Fruit fly (Drosophila melanogaster) whole organism, wandering third instar larva: ENCODE results near the gene CG32170.

ENCODE experiments used
- Abd-B ChIP-seq: fragments of >200 bp; optimal IDR thresholded peaks from 2 replicates; lab custom pipeline; 2017; ENCODE audit warnings: missing biosample characterization, missing genetic modification characterization
- CG32264 ChIP-seq: fragments of 200-800 bp; sonication (Bioruptor generic); optimal IDR thresholded peaks from 2 replicates; lab custom pipeline; 2016; ENCODE audit warnings: missing biosample characterization, missing genetic modification characterization
- CG9705 ChIP-seq: fragments of 200-800 bp; sonication (Bioruptor generic); optimal IDR thresholded peaks from 2 replicates; lab custom pipeline; 2018; ENCODE audit warnings: missing biosample characterization, mild to moderate bottlenecking, missing genetic modification characterization
- CrebA ChIP-seq: fragments of 200-800 bp; sonication (Bioruptor generic); optimal IDR thresholded peaks from 2 replicates; lab custom pipeline; 2016; ENCODE audit warnings: missing biosample characterization, mild to moderate bottlenecking, missing genetic modification characterization, borderline replicate concordance
- Dfd ChIP-seq: fragments of >200 bp; optimal IDR thresholded peaks from 2 replicates; lab custom pipeline; 2017; ENCODE audit warnings: missing biosample characterization, missing genetic modification characterization
- Dif ChIP-seq: fragments of 200-275, 200-300 bp; sonication (Bioruptor generic); optimal IDR thresholded peaks from 2 replicates; lab custom pipeline; 2018; ENCODE audit warnings: missing biosample characterization, missing genetic modification characterization; ENCODE audit not compliant: partially characterized antibody
- GATAd ChIP-seq: sonication (Bioruptor generic); optimal IDR thresholded peaks from 2 replicates; lab custom pipeline; 2016; ENCODE audit warnings: missing biosample characterization, missing genetic modification characterization
- HLH106 ChIP-seq: fragments of 200-800 bp; optimal IDR thresholded peaks from 3 replicates; lab custom pipeline; 2019; ENCODE audit warnings: missing biosample characterization, mild to moderate bottlenecking, missing genetic modification characterization, moderate library complexity
- Hnf4 ChIP-seq: fragments of 200-800 bp; sonication (Bioruptor generic); optimal IDR thresholded peaks from 2 replicates; lab custom pipeline; 2016; ENCODE audit warnings: missing biosample characterization, mild to moderate bottlenecking, missing genetic modification characterization
- Hr78 ChIP-seq: fragments of >200 bp; optimal IDR thresholded peaks from 2 replicates; lab custom pipeline; 2017; ENCODE audit warnings: missing biosample characterization, missing genetic modification characterization
- Hr83 ChIP-seq: fragments of 200-300 bp; sonication (Bioruptor generic); optimal IDR thresholded peaks from 2 replicates; lab custom pipeline; 2016; ENCODE audit warnings: missing biosample characterization, mild to moderate bottlenecking, missing genetic modification characterization, moderate library complexity; ENCODE audit not compliant: poor library complexity, severe bottlenecking
- Jra ChIP-seq: sonication (Bioruptor generic); optimal IDR thresholded peaks from 2 replicates; lab custom pipeline; 2016; ENCODE audit warnings: missing biosample characterization, missing genetic modification characterization
- Mio ChIP-seq: sonication (Bioruptor generic); optimal IDR thresholded peaks from 2 replicates; lab custom pipeline; 2016; ENCODE audit warnings: missing biosample characterization, missing genetic modification characterization
- Myc ChIP-seq: fragments of >200 bp; optimal IDR thresholded peaks from 2 replicates; lab custom pipeline; 2017
- N ChIP-seq: fragments of >200 bp; optimal IDR thresholded peaks from 2 replicates; lab custom pipeline; 2018; ENCODE audit warnings: missing biosample characterization, missing external identifiers, missing genetic modification characterization
- OdsH ChIP-seq: fragments of 200-800 bp; sonication (Bioruptor generic); optimal IDR thresholded peaks from 2 replicates; lab custom pipeline; 2016; ENCODE audit warnings: missing biosample characterization, mild to moderate bottlenecking, missing genetic modification characterization
- Rel ChIP-seq, 2 experiments: fragments of 200-800 bp; sonication (Bioruptor generic) in 1 of 2; optimal IDR thresholded peaks; 2 replicates in 1 of 2; 3 replicates in 1 of 2; lab custom pipeline; 2016 to 2019; ENCODE audit warnings: mild to moderate bottlenecking in 2 of 2, missing biosample characterization in 2 of 2, missing genetic modification characterization in 2 of 2, moderate library complexity in 1 of 2
- Sp1 ChIP-seq: fragments of 200-800 bp; sonication (Bioruptor generic); optimal IDR thresholded peaks from 3 replicates; lab custom pipeline; 2019; ENCODE audit warnings: missing biosample characterization, mild to moderate bottlenecking, missing genetic modification characterization, moderate library complexity
- Vsx2 ChIP-seq: fragments of 200-300, 225-300 bp; sonication (Bioruptor generic); optimal IDR thresholded peaks from 2 replicates; lab custom pipeline; 2018; ENCODE audit warnings: missing biosample characterization, missing genetic modification characterization; ENCODE audit not compliant: partially characterized antibody
- br ChIP-seq: fragments of 200-800 bp; sonication (Bioruptor generic); optimal IDR thresholded peaks from 2 replicates; lab custom pipeline; 2016; ENCODE audit warnings: missing biosample characterization, missing genetic modification characterization
- brk ChIP-seq: fragments of 200-800 bp; sonication (Bioruptor generic); optimal IDR thresholded peaks from 2 replicates; lab custom pipeline; 2016; ENCODE audit warnings: missing biosample characterization, mild to moderate bottlenecking, missing genetic modification characterization
- dmrt93B ChIP-seq: fragments of 200-800 bp; sonication (Bioruptor generic); optimal IDR thresholded peaks from 2 replicates; lab custom pipeline; 2018; ENCODE audit warnings: missing biosample characterization, mild to moderate bottlenecking, missing genetic modification characterization
- foxo ChIP-seq, 2 experiments: fragments of 200-800 bp; sonication (Bioruptor generic); optimal IDR thresholded peaks; 2 replicates in 1 of 2; 3 replicates in 1 of 2; lab custom pipeline; 2016 to 2017; ENCODE audit warnings: missing biosample characterization in 2 of 2, missing genetic modification characterization in 2 of 2
- fru ChIP-seq: fragments of 200-800 bp; sonication (Bioruptor generic); optimal IDR thresholded peaks from 3 replicates; lab custom pipeline; 2016; ENCODE audit warnings: missing biosample characterization, mild to moderate bottlenecking, missing genetic modification characterization
- h ChIP-seq: fragments of 200-800 bp; sonication (Bioruptor generic); optimal IDR thresholded peaks from 3 replicates; lab custom pipeline; 2016; ENCODE audit warnings: missing biosample characterization, mild to moderate bottlenecking, missing genetic modification characterization
- jim ChIP-seq: fragments of 175-275, 200-325 bp; sonication (Bioruptor generic); optimal IDR thresholded peaks from 2 replicates; lab custom pipeline; 2016; ENCODE audit warnings: missing biosample characterization, mild to moderate bottlenecking, missing genetic modification characterization
- lola ChIP-seq: fragments of >200 bp; optimal IDR thresholded peaks from 2 replicates; lab custom pipeline; 2017; ENCODE audit warnings: missing biosample characterization, missing genetic modification characterization
- pan ChIP-seq: fragments of >200 bp; optimal IDR thresholded peaks from 2 replicates; lab custom pipeline; 2017
- rgr ChIP-seq: fragments of 200-800 bp; sonication (Bioruptor generic); optimal IDR thresholded peaks from 3 replicates; lab custom pipeline; 2016; ENCODE audit warnings: missing biosample characterization, mild to moderate bottlenecking, missing genetic modification characterization
- sage ChIP-seq: fragments of 200-800 bp; sonication (Bioruptor generic); optimal IDR thresholded peaks from 2 replicates; lab custom pipeline; 2016; ENCODE audit warnings: missing biosample characterization, mild to moderate bottlenecking, missing genetic modification characterization
- sv ChIP-seq: fragments of 200-800 bp; sonication (Bioruptor generic); optimal IDR thresholded peaks from 3 replicates; lab custom pipeline; 2016; ENCODE audit warnings: missing biosample characterization, missing genetic modification characterization
- usp ChIP-seq: fragments of >200 bp; optimal IDR thresholded peaks from 2 replicates; lab custom pipeline; 2017; ENCODE audit warnings: missing biosample characterization, missing genetic modification characterization
- woc ChIP-seq: sonication (Bioruptor generic); optimal IDR thresholded peaks from 2 replicates; lab custom pipeline; 2016; ENCODE audit warnings: missing biosample characterization, mild to moderate bottlenecking, missing genetic modification characterization

The CG32170 gene

dm6 chr3L:16878830-16879536 lies 1.9 kb downstream of the CG32170 start:
- TF ChIP-seq brk (GFP tag; lab: Kevin White, UChicago): no peak
- no peak for TF ChIP-seq foxo (GFP tag; optimal IDR thresholded peaks at IDR 0.05; lab: Kevin White, UChicago)
- TF ChIP-seq Rel (GFP tag; optimal IDR thresholded peaks at IDR 0.05; lab: Kevin White, UChicago): no peak
- peak; percentile 93 for TF ChIP-seq Rel (tag; optimal IDR thresholded peaks at IDR 0.05; lab: Kevin White, UChicago)
- TF ChIP-seq, all 38 proteins: peak for 1

dm6 chr3L:16881097-16881496 lies 4.0 kb downstream of the CG32170 start:
- TF ChIP-seq Jra (GFP tag; lab: Kevin White, UChicago) (no peak), Hr78 (GFP tag; lab: Kevin White, UChicago) (no peak), usp (GFP tag; lab: Kevin White, UChicago) (no peak), OdsH (GFP tag; lab: Kevin White, UChicago) (no peak), br (GFP tag; lab: Kevin White, UChicago) (no peak), HLH106 (tag; lab: Kevin White, UChicago) (no peak), Dfd (GFP tag; lab: Kevin White, UChicago) (no peak), Sp1 (no peak), lola (no peak), Dif (GFP tag; lab: Kevin White, UChicago) (no peak), rgr (GFP tag; lab: Kevin White, UChicago) (no peak), brk (GFP tag; lab: Kevin White, UChicago) (no peak), jim (GFP tag; lab: Kevin White, UChicago) (no peak), woc (GFP tag; lab: Kevin White, UChicago) (no peak), N (GFP tag; lab: Kevin White, UChicago) (no peak), GATAd (GFP tag; lab: Kevin White, UChicago) (no peak)

DNA sequence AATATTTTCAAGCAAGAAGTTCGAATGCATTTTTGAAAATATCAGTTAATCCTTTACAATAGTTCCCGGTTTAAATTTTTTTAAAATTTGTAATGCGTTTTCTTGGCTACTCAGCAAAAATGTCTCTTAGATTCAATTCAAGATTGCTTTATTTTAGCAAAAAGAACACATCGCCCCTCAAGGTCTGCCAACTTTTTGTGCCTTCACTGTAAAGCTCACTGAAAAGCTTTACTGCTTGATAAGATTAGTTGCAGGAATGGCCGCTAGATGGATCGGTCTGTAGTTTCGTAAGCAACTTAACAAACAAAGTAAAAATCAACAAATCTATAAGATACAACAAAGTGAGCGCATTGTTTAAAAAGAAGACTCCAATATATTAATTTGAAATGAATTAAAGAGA lies 6.9 kb downstream of the CG32170 start:
- TF ChIP-seq brk (GFP tag; lab: Kevin White, UChicago) (no peak), sv (GFP tag; lab: Kevin White, UChicago) (no peak), Mio (no peak), Hr78 (GFP tag; lab: Kevin White, UChicago) (no peak), woc (GFP tag; lab: Kevin White, UChicago) (no peak), Hnf4 (peak; percentile 5), Hr83 (GFP tag; lab: Kevin White, UChicago) (no peak)

DNA sequence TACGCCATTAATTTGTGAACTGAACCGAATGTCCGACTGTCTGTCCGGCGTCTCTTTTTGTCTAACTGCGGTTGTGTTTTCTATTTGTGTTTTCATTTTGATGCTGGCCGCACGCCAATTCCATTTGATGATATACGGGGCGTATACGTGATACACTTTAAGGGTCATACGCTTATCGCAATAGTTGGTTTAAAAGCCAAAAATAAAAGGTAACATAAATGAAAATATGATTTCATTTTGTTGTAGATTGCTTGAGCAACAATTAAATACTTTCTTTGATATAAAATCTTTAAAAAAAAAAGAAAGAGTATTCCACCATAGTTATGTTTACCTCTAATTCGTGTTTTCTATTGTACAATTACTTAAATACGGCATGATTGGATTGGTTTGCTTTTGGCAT lies 7.9 kb downstream of the CG32170 start:
- TF ChIP-seq Hr83 (GFP tag; lab: Kevin White, UChicago) (no peak), lola (no peak), sv (GFP tag; lab: Kevin White, UChicago) (no peak), foxo (GFP tag; optimal IDR thresholded peaks at IDR 0.05; lab: Kevin White, UChicago) (no peak), dmrt93B (GFP tag; lab: Kevin White, UChicago) (no peak), rgr (GFP tag; lab: Kevin White, UChicago) (no peak)

DNA sequence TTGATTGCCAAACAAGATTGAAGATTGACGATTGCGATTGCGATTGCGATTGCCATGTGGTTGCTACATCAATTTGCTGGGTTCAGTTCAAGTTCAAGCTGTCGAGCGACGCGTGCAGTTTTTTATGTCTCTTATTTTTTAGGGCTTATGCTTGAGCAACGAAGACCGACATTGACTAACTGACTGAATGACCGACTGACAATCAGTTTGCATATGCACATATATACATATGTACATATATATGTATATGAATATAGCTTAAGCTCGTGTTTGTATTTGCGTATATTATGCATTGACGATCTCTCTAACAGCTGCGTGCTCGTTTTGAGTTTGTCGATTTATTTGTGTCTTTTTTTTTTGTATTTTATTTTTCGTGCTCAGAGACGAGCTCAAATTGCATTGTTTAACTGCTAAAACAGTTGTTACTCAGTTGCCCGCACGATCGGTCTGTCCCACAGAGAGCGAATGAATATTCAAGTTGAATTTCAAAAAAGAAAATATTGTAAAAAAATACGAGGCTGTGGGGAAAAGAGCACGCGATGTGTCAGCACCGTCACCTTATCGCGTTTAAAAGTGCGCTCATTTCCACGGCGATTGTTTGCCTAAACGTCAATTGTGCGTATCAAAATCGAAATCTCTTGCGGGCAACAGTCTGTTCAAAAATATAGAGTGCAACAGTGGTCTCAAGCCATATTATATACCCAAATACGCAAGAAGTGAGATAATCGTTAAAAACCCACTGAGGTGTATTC lies 9.2 kb downstream of the CG32170 start:
- TF ChIP-seq Jra (GFP tag; lab: Kevin White, UChicago) (no peak), woc (GFP tag; lab: Kevin White, UChicago) (no peak), Hr78 (GFP tag; lab: Kevin White, UChicago) (no peak), Hnf4 (peak; percentile 10), foxo (GFP tag; optimal IDR thresholded peaks at IDR 0.05; lab: Kevin White, UChicago) (no peak), fru (GFP tag; lab: Kevin White, UChicago) (peak; percentile 5), brk (GFP tag; lab: Kevin White, UChicago) (no peak), Mio (no peak), usp (GFP tag; lab: Kevin White, UChicago) (no peak), Abd-B (no peak), CG32264 (no peak), h (GFP tag; lab: Kevin White, UChicago) (peak; percentile 18), sage (GFP tag; lab: Kevin White, UChicago) (no peak), Myc (lab: Kevin White, UChicago) (no peak), Rel (GFP tag; optimal IDR thresholded peaks at IDR 0.05; lab: Kevin White, UChicago) (no peak), Rel (tag; optimal IDR thresholded peaks at IDR 0.05; lab: Kevin White, UChicago) (peak; percentile 9), Vsx2 (GFP tag; lab: Kevin White, UChicago) (no peak), Dif (GFP tag; lab: Kevin White, UChicago) (no peak), rgr (GFP tag; lab: Kevin White, UChicago) (no peak), OdsH (GFP tag; lab: Kevin White, UChicago) (no peak), CrebA (no peak), lola (no peak), Sp1 (peak; percentile 27), GATAd (GFP tag; lab: Kevin White, UChicago) (no peak), pan (lab: Kevin White, UChicago) (no peak), HLH106 (tag; lab: Kevin White, UChicago) (no peak), CG9705 (no peak)
